Worm (Caenorhabditis elegans) whole organism, L1 larva: ENCODE data around the gene sars-1.

ENCODE experiments used
- C16A3.4 ChIP-seq: fragments of 150-350 bp; optimal IDR thresholded peaks from 2 replicates; lab custom pipeline; 2014; ENCODE audit warnings: missing biosample characterization, missing genetic modification characterization
- aly-2 ChIP-seq: fragments of 150-350 bp; optimal IDR thresholded peaks from 2 replicates; lab custom pipeline; 2014; ENCODE audit warnings: missing biosample characterization, missing genetic modification characterization
- ces-1 ChIP-seq: fragments of 150-350 bp; optimal IDR thresholded peaks from 2 replicates; lab custom pipeline; 2014; ENCODE audit warnings: missing biosample characterization, missing genetic modification reagents, missing genetic modification characterization
- efl-1 ChIP-seq, 4 experiments: fragments of 150-350 bp; optimal IDR thresholded peaks in 3 of 4; peaks in 1 of 4; 1 replicate in 1 of 4; 2 replicates in 3 of 4; lab custom pipeline; 2014; ENCODE audit warnings: missing biosample characterization in 2 of 4, missing genetic modification characterization in 2 of 4, missing genetic modification reagents in 2 of 4
- egl-27 ChIP-seq, 2 experiments: fragments of 150-350 bp in 1 of 2; sonication (generic microtip); optimal IDR thresholded peaks; 3 replicates each; lab custom pipeline; 2017 to 2018; ENCODE audit warnings: missing biosample characterization in 2 of 2, missing genetic modification characterization in 2 of 2, missing genetic modification reagents in 2 of 2
- elt-3 ChIP-seq, 6 experiments: fragments of 150-350 bp in 1 of 6; sonication (generic microtip); optimal IDR thresholded peaks; 2 replicates each; lab custom pipeline; 2017 to 2018; ENCODE audit warnings: missing biosample characterization in 6 of 6, missing genetic modification characterization in 6 of 6, inconsistent platforms in 1 of 6
- lin-39 ChIP-seq: fragments of 150-350 bp; optimal IDR thresholded peaks from 2 replicates; lab custom pipeline; 2014; ENCODE audit warnings: missing biosample characterization, missing genetic modification reagents, missing genetic modification characterization
- mep-1 ChIP-seq: fragments of 150-350 bp; optimal IDR thresholded peaks from 2 replicates; lab custom pipeline; 2014; ENCODE audit warnings: missing biosample characterization, missing genetic modification characterization
- nhr-11 ChIP-seq: fragments of 150-350 bp; optimal IDR thresholded peaks from 2 replicates; lab custom pipeline; 2014; ENCODE audit warnings: missing biosample characterization, missing genetic modification characterization
- nhr-77 ChIP-seq: fragments of 150-350 bp; optimal IDR thresholded peaks from 2 replicates; lab custom pipeline; 2014; ENCODE audit warnings: missing biosample characterization, missing genetic modification characterization
- nhr-85 ChIP-seq: sonication (generic microtip); peaks from one replicate; lab custom pipeline; 2016; ENCODE audit warnings: missing genetic modification characterization, inconsistent platforms, missing compliant biosample characterization
- pag-3 ChIP-seq: sonication (generic microtip); optimal IDR thresholded peaks from 2 replicates; lab custom pipeline; 2017; ENCODE audit warnings: missing genetic modification characterization, mild to moderate bottlenecking, missing compliant biosample characterization, antibody characterized with exemption, borderline replicate concordance; ENCODE audit not compliant: insufficient read depth
- unc-62 ChIP-seq: fragments of 150-350 bp; optimal IDR thresholded peaks from 2 replicates; lab custom pipeline; 2014; ENCODE audit warnings: missing biosample characterization, missing genetic modification reagents, missing genetic modification characterization

ce11 chrIV:10042881-10043280 is 39.4 kb downstream of the sars-1 start, which contains the start of gene frk-1:
- TF ChIP-seq efl-1 (optimal IDR thresholded peaks at IDR 0.05; lab: Kevin White, UChicago) (no peak), efl-1 (GFP tag; optimal IDR thresholded peaks at IDR 0.05 in 1 of 2; lab: Kevin White, UChicago) (no peak), elt-3 (tag; optimal IDR thresholded peaks at IDR 0.05; lab: Kevin White, UChicago) (no peak), C16A3.4 (no peak), nhr-77 (tag; lab: Kevin White, UChicago) (no peak), aly-2 (tag; lab: Kevin White, UChicago) (no peak), nhr-11 (no peak), lin-39 (tag; lab: Kevin White, UChicago) (no peak), pag-3 (tag; lab: Kevin White, UChicago) (no peak), egl-27 (tag; optimal IDR thresholded peaks at IDR 0.05; lab: Kevin White, UChicago) (no peak), nhr-85 (no peak), ces-1 (no peak), unc-62 (GFP tag; lab: Kevin White, UChicago) (no peak), mep-1 (no peak)
